Worm (Caenorhabditis elegans) whole organism, L2 larva: ENCODE results near the gene F40E12.1.

ENCODE experiments used
- blmp-1 ChIP-seq: sonication (generic microtip); optimal IDR thresholded peaks from 2 replicates; lab custom pipeline; 2017; ENCODE audit warnings: missing genetic modification characterization, mild to moderate bottlenecking, missing compliant biosample characterization, antibody characterized with exemption, moderate library complexity; ENCODE audit not compliant: insufficient read depth
- elt-3 ChIP-seq: sonication (generic microtip); optimal IDR thresholded peaks from 2 replicates; lab custom pipeline; 2017; ENCODE audit warnings: missing biosample characterization, missing genetic modification characterization
- unc-62 ChIP-seq: fragments of 150-350 bp; optimal IDR thresholded peaks from 2 replicates; lab custom pipeline; 2014; ENCODE audit warnings: missing biosample characterization, missing genetic modification reagents, missing genetic modification characterization

DNA sequence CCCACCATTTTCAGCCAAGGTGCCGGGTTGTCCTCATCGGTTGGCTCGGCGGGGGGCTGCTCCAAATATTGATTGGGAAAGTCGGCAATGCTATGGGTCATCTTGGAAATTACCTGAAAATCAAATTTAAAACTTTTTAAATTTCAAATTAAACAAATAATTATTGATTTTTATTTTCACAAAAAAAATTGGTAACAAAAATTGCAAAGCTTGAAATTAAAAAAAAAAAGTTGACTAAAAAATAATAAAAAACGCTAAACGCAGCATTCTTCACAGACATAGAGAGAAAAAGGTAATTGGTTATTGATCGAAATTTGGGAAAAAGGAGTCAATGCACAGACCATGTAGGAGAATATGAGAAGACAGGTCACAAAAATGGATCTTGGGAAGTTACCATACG, 18.9 kb upstream of the F40E12.1 start, which contains the start of gene Y49F6A.11:
- TF ChIP-seq unc-62 (GFP tag; lab: Kevin White, UChicago) (no peak), elt-3 (no peak), blmp-1 (tag; lab: Kevin White, UChicago) (no peak)
